Worm (Caenorhabditis elegans) whole organism, L3 larva: Measurements from ENCODE around the gene nspc-20.

Experiments
- R02D3.7 ChIP-seq: fragments of 150-350 bp; optimal IDR thresholded peaks from 2 replicates; lab custom pipeline; 2014; ENCODE audit warnings: missing biosample characterization, missing genetic modification characterization
- ZK546.5 ChIP-seq: sonication (generic microtip); optimal IDR thresholded peaks from 2 replicates; lab custom pipeline; 2017; ENCODE audit warnings: missing biosample characterization, missing genetic modification characterization
- aly-2 ChIP-seq: fragments of 150-350 bp; optimal IDR thresholded peaks from 2 replicates; lab custom pipeline; 2014; ENCODE audit warnings: missing biosample characterization, missing genetic modification characterization
- ama-1 ChIP-seq: fragments of 150-350 bp; optimal IDR thresholded peaks from 2 replicates; lab custom pipeline; 2018
- ceh-16 ChIP-seq: sonication (generic microtip); optimal IDR thresholded peaks from 2 replicates; lab custom pipeline; 2017; ENCODE audit warnings: missing biosample characterization, missing genetic modification characterization
- ceh-28 ChIP-seq: fragments of 150-350 bp; optimal IDR thresholded peaks from 2 replicates; lab custom pipeline; 2014; ENCODE audit warnings: missing biosample characterization, missing genetic modification reagents, missing genetic modification characterization
- ceh-82 ChIP-seq: fragments of 150-350 bp; optimal IDR thresholded peaks from 2 replicates; lab custom pipeline; 2014; ENCODE audit warnings: missing biosample characterization, missing genetic modification characterization
- ceh-9 ChIP-seq: sonication (generic microtip); optimal IDR thresholded peaks from 2 replicates; lab custom pipeline; 2018; ENCODE audit warnings: missing biosample characterization, missing genetic modification characterization
- daf-12 ChIP-seq: fragments of 150-350 bp; optimal IDR thresholded peaks from 2 replicates; lab custom pipeline; 2014; ENCODE audit warnings: missing biosample characterization, missing genetic modification reagents, missing genetic modification characterization
- egl-27 ChIP-seq: sonication (generic microtip); optimal IDR thresholded peaks from 4 replicates; lab custom pipeline; 2017; ENCODE audit warnings: missing biosample characterization, missing genetic modification reagents, missing genetic modification characterization
- egl-5 ChIP-seq: fragments of 150-350 bp; optimal IDR thresholded peaks from 2 replicates; lab custom pipeline; 2017; ENCODE audit warnings: missing biosample characterization, missing genetic modification reagents, missing genetic modification characterization, inconsistent platforms
- elt-1 ChIP-seq: fragments of 150-350 bp; optimal IDR thresholded peaks from 2 replicates; lab custom pipeline; 2014; ENCODE audit warnings: missing biosample characterization, missing genetic modification characterization
- elt-2 ChIP-seq: sonication (generic microtip); optimal IDR thresholded peaks from 2 replicates; lab custom pipeline; 2016; ENCODE audit warnings: missing genetic modification reagents, mild to moderate bottlenecking, missing genetic modification characterization, missing compliant biosample characterization
- elt-3 ChIP-seq, 3 experiments: fragments of 150-350 bp in 1 of 3; sonication (generic microtip) in 2 of 3; optimal IDR thresholded peaks; 2 replicates in 2 of 3; 4 replicates in 1 of 3; lab custom pipeline; 2014 to 2017; ENCODE audit warnings: missing biosample characterization in 3 of 3, missing genetic modification characterization in 3 of 3
- eor-1 ChIP-seq, 2 experiments: fragments of 150-350 bp; optimal IDR thresholded peaks; 2 replicates each; lab custom pipeline; 2014 to 2018; ENCODE audit warnings: missing biosample characterization in 2 of 2, missing genetic modification characterization in 2 of 2
- fkh-2 ChIP-seq: fragments of 150-350 bp; optimal IDR thresholded peaks from 2 replicates; lab custom pipeline; 2014; ENCODE audit warnings: missing biosample characterization, missing genetic modification reagents, missing genetic modification characterization
- hmg-11 ChIP-seq: sonication (generic microtip); optimal IDR thresholded peaks from 2 replicates; lab custom pipeline; 2016; ENCODE audit warnings: missing genetic modification characterization, missing compliant biosample characterization
- jun-1 ChIP-seq: fragments of 150-350 bp; optimal IDR thresholded peaks from 2 replicates; lab custom pipeline; 2014; ENCODE audit warnings: missing biosample characterization, missing genetic modification reagents, missing genetic modification characterization
- lin-15B ChIP-seq: fragments of 150-350 bp; optimal IDR thresholded peaks from 2 replicates; lab custom pipeline; 2014; ENCODE audit warnings: missing biosample characterization, missing genetic modification characterization
- lin-39 ChIP-seq: fragments of 150-350 bp; optimal IDR thresholded peaks from 2 replicates; lab custom pipeline; 2018; ENCODE audit warnings: missing biosample characterization, missing genetic modification reagents, missing genetic modification characterization
- lsy-12 ChIP-seq: sonication (generic microtip); optimal IDR thresholded peaks from 2 replicates; lab custom pipeline; 2016; ENCODE audit warnings: mild to moderate bottlenecking, missing genetic modification characterization, missing compliant biosample characterization
- mdl-1 ChIP-seq: fragments of 150-350 bp; optimal IDR thresholded peaks from 2 replicates; lab custom pipeline; 2014; ENCODE audit warnings: missing biosample characterization, missing genetic modification characterization
- mml-1 ChIP-seq: fragments of 150-350 bp; sonication (generic microtip); optimal IDR thresholded peaks from 3 replicates; lab custom pipeline; 2014; ENCODE audit warnings: missing biosample characterization, missing genetic modification characterization
- nfya-1 ChIP-seq: sonication (generic microtip); optimal IDR thresholded peaks from 2 replicates; lab custom pipeline; 2017; ENCODE audit warnings: missing genetic modification characterization, mild to moderate bottlenecking, missing compliant biosample characterization, antibody characterized with exemption, moderate library complexity; ENCODE audit not compliant: insufficient read depth
- nhr-12 ChIP-seq: fragments of 150-350 bp; optimal IDR thresholded peaks from 2 replicates; lab custom pipeline; 2014; ENCODE audit warnings: missing biosample characterization, missing genetic modification characterization
- nhr-23 ChIP-seq: fragments of 150-350 bp; optimal IDR thresholded peaks from 2 replicates; lab custom pipeline; 2014; ENCODE audit warnings: missing biosample characterization, missing genetic modification reagents, missing genetic modification characterization
- nhr-237 ChIP-seq: fragments of 150-350 bp; optimal IDR thresholded peaks from 2 replicates; lab custom pipeline; 2014; ENCODE audit warnings: missing biosample characterization, missing genetic modification characterization
- nhr-25 ChIP-seq: sonication (generic microtip); optimal IDR thresholded peaks from 2 replicates; lab custom pipeline; 2017; ENCODE audit warnings: missing biosample characterization, missing genetic modification characterization
- nhr-28 ChIP-seq: fragments of 150-350 bp; optimal IDR thresholded peaks from 2 replicates; lab custom pipeline; 2014; ENCODE audit warnings: missing biosample characterization, missing genetic modification characterization
- nhr-43 ChIP-seq: sonication (generic microtip); optimal IDR thresholded peaks from 2 replicates; lab custom pipeline; 2016; ENCODE audit warnings: mild to moderate bottlenecking, missing genetic modification characterization, missing compliant biosample characterization; ENCODE audit not compliant: poor library complexity, severe bottlenecking
- nhr-67 ChIP-seq: fragments of 150-350 bp; optimal IDR thresholded peaks from 2 replicates; lab custom pipeline; 2014; ENCODE audit warnings: missing biosample characterization, missing genetic modification characterization
- nhr-76 ChIP-seq: fragments of 150-350 bp; sonication (generic microtip); optimal IDR thresholded peaks from 5 replicates; lab custom pipeline; 2014; ENCODE audit warnings: missing biosample characterization, missing genetic modification characterization
- nhr-77 ChIP-seq: fragments of 150-350 bp; optimal IDR thresholded peaks from 2 replicates; lab custom pipeline; 2014; ENCODE audit warnings: missing biosample characterization, missing genetic modification characterization
- pha-4 ChIP-seq: fragments of 150-350 bp; optimal IDR thresholded peaks from 2 replicates; lab custom pipeline; 2014; ENCODE audit warnings: missing biosample characterization, missing genetic modification reagents, missing genetic modification characterization
- pqm-1 ChIP-seq: fragments of 150-350 bp; optimal IDR thresholded peaks from 2 replicates; lab custom pipeline; 2017; ENCODE audit warnings: missing biosample characterization, missing genetic modification characterization, inconsistent platforms
- sea-2 ChIP-seq: fragments of 150-350 bp; sonication (generic microtip); optimal IDR thresholded peaks from 4 replicates; lab custom pipeline; 2014; ENCODE audit warnings: missing biosample characterization, missing genetic modification reagents, missing genetic modification characterization
- skn-1 ChIP-seq: fragments of 150-350 bp; optimal IDR thresholded peaks from 2 replicates; lab custom pipeline; 2014; ENCODE audit warnings: missing biosample characterization, missing genetic modification characterization
- tbx-2 ChIP-seq: sonication (generic microtip); optimal IDR thresholded peaks from 2 replicates; lab custom pipeline; 2016; ENCODE audit warnings: mild to moderate bottlenecking, missing genetic modification characterization, missing compliant biosample characterization
- unc-39 ChIP-seq: sonication (generic microtip); optimal IDR thresholded peaks from 4 replicates; lab custom pipeline; 2017; ENCODE audit warnings: missing biosample characterization, missing genetic modification characterization
- unc-62 ChIP-seq: fragments of 150-350 bp; sonication (generic microtip); optimal IDR thresholded peaks from 4 replicates; lab custom pipeline; 2014; ENCODE audit warnings: missing biosample characterization, missing genetic modification reagents, missing genetic modification characterization
- zag-1 ChIP-seq: fragments of 150-350 bp; optimal IDR thresholded peaks from 2 replicates; lab custom pipeline; 2014; ENCODE audit warnings: missing biosample characterization, missing genetic modification characterization
- ztf-11 ChIP-seq: fragments of 150-350 bp; optimal IDR thresholded peaks from 2 replicates; lab custom pipeline; 2014; ENCODE audit warnings: missing biosample characterization, missing genetic modification characterization

nspc-20 gene

ce11 chrX:14530107-14530506, at the start of gene nspc-20:
Gene nspc-20, minus strand, starts transcription at chrX:14530207.
- TF ChIP-seq pha-4 (tag; lab: Kevin White, UChicago) (no peak), elt-1 (tag; lab: Kevin White, UChicago) (no peak), elt-2 (tag; lab: Kevin White, UChicago) (no peak)

- TF ChIP-seq fkh-2 (tag; lab: Kevin White, UChicago): no peak
- peak; percentile 86 for TF ChIP-seq nhr-23 (tag; lab: Kevin White, UChicago)
- TF ChIP-seq elt-1 (tag; lab: Kevin White, UChicago): no peak
- TF ChIP-seq elt-3 (tag; optimal IDR thresholded peaks at IDR 0.05; lab: Kevin White, UChicago): no peak
- TF ChIP-seq nhr-28 (tag; lab: Kevin White, UChicago): no peak
- TF ChIP-seq nfya-1 (tag; lab: Kevin White, UChicago): no peak
These were observed 47.6 kb upstream of the nspc-20 start, which contains the start of gene let-4 for ce11 chrX:14577579-14578127. Gene let-4, plus strand, starts transcription at chrX:14577935.

- no peak for TF ChIP-seq R02D3.7 (tag; lab: Kevin White, UChicago)
- TF ChIP-seq ztf-11 (tag; lab: Kevin White, UChicago): no peak
- TF ChIP-seq nfya-1 (tag; lab: Kevin White, UChicago): no peak
- no peak for TF ChIP-seq elt-2 (tag; lab: Kevin White, UChicago)
- TF ChIP-seq lsy-12: no peak
- TF ChIP-seq nhr-67 (tag; lab: Kevin White, UChicago): no peak
- no peak for TF ChIP-seq nhr-237 (tag; lab: Kevin White, UChicago)
- TF ChIP-seq skn-1: no peak
- peak; percentile 37 for TF ChIP-seq nhr-43 (tag; lab: Kevin White, UChicago)
- TF ChIP-seq lin-39: no peak
- no peak for TF ChIP-seq nhr-76
- no peak for TF ChIP-seq jun-1 (tag; lab: Kevin White, UChicago)
- TF ChIP-seq nhr-28 (tag; lab: Kevin White, UChicago): no peak
- TF ChIP-seq egl-27 (tag; lab: Kevin White, UChicago): no peak
- TF ChIP-seq ceh-82 (tag; lab: Kevin White, UChicago): no peak
- no peak for TF ChIP-seq pqm-1 (tag; lab: Kevin White, UChicago)
- no peak for TF ChIP-seq tbx-2 (tag; lab: Kevin White, UChicago)
- no peak for TF ChIP-seq elt-3 (tag; optimal IDR thresholded peaks at IDR 0.05; lab: Kevin White, UChicago)
- TF ChIP-seq eor-1 (tag; optimal IDR thresholded peaks at IDR 0.05; lab: Kevin White, UChicago): no peak
- peak; percentile 99 for TF ChIP-seq nhr-23 (tag; lab: Kevin White, UChicago)
- no peak for TF ChIP-seq mml-1 (tag; lab: Kevin White, UChicago)
- TF ChIP-seq zag-1 (tag; lab: Kevin White, UChicago): no peak
- TF ChIP-seq unc-62 (GFP tag; lab: Kevin White, UChicago): peak; percentile 6
- no peak for TF ChIP-seq sea-2
- TF ChIP-seq nhr-12 (tag; lab: Kevin White, UChicago): no peak
- TF ChIP-seq ceh-16: no peak
- TF ChIP-seq elt-1 (tag; lab: Kevin White, UChicago): peak; percentile 96
- no peak for TF ChIP-seq daf-12
- no peak for TF ChIP-seq hmg-11
- TF ChIP-seq ceh-9 (tag; lab: Kevin White, UChicago): no peak
- TF ChIP-seq nhr-25: peak; percentile 92
- TF ChIP-seq unc-39 (tag; lab: Kevin White, UChicago): no peak
- TF ChIP-seq ama-1 (lab: Kevin White, UChicago): no peak
- TF ChIP-seq egl-5 (tag; lab: Kevin White, UChicago): no peak
- no peak for TF ChIP-seq nhr-77 (tag; lab: Kevin White, UChicago)
- TF ChIP-seq ZK546.5: no peak
- TF ChIP-seq ceh-28: peak; percentile 19
- no peak for TF ChIP-seq lin-15B (tag; lab: Kevin White, UChicago)
- TF ChIP-seq mdl-1 (tag; lab: Kevin White, UChicago): no peak
- no peak for TF ChIP-seq aly-2
These were observed 45.9 kb upstream of the nspc-20 start for ce11 chrX:14575920-14576319.
